Fruit fly (Drosophila melanogaster) whole organism, embryonic: ENCODE measurements around the gene CG7366.
A peak's percentile ranks its signal among the peaks of the same experiment; 100 is the strongest.

Experiments
- Atf-2 ChIP-seq: fragments of 200-800 bp; sonication (Bioruptor generic); optimal IDR thresholded peaks from 2 replicates; lab custom pipeline; 2016; ENCODE audit warnings: missing biosample characterization, missing genetic modification characterization
- CG10321 ChIP-seq: fragments of 200-800 bp; sonication (Bioruptor generic); IDR thresholded peaks from 2 replicates; pipeline ENCODE4 v1.3.6; 2022; ENCODE audit warnings: missing biosample characterization, missing genetic modification characterization
- CG10366 ChIP-seq: fragments of 200-800 bp; sonication (Bioruptor generic); IDR thresholded peaks from 2 replicates; pipeline ENCODE4 v1.3.6; 2022; ENCODE audit warnings: missing biosample characterization, missing genetic modification characterization
- CG11695 ChIP-seq: fragments of 200-800 bp; sonication (Bioruptor generic); IDR thresholded peaks from 3 replicates; pipeline ENCODE4 v1.3.6; 2022; ENCODE audit warnings: missing biosample characterization, missing genetic modification characterization
- CG11696 ChIP-seq: fragments of 200-800 bp; sonication (Bioruptor generic); IDR thresholded peaks from 2 replicates; pipeline ENCODE4 v1.3.6; 2022; ENCODE audit warnings: missing biosample characterization, missing genetic modification characterization
- CG12299 ChIP-seq: fragments of 200-800 bp; sonication (Bioruptor generic); optimal IDR thresholded peaks from 2 replicates; lab custom pipeline; 2018; ENCODE audit warnings: missing biosample characterization, mild to moderate bottlenecking, missing genetic modification characterization
- CG13287 ChIP-seq: fragments of 200-800 bp; sonication (Bioruptor generic); IDR thresholded peaks from 2 replicates; pipeline ENCODE4 v1.3.6; 2022; ENCODE audit warnings: missing biosample characterization, missing genetic modification characterization; ENCODE audit not compliant: partially characterized antibody
- CG16815 ChIP-seq: fragments of 200-800 bp; sonication (Bioruptor generic); optimal IDR thresholded peaks from 3 replicates; lab custom pipeline; 2017; ENCODE audit warnings: missing biosample characterization, mild to moderate bottlenecking, missing genetic modification characterization
- CG1792 ChIP-seq: fragments of 200-800 bp; sonication (Bioruptor generic); optimal IDR thresholded peaks from 2 replicates; lab custom pipeline; 2016; ENCODE audit warnings: missing biosample characterization, missing genetic modification characterization
- CG2199 ChIP-seq: fragments of 200-800 bp; sonication (Bioruptor generic); IDR thresholded peaks from 3 replicates; pipeline ENCODE4 v1.3.6; 2022; ENCODE audit warnings: missing biosample characterization, missing genetic modification characterization
- CG30431 ChIP-seq: fragments of 200-800 bp; sonication (Bioruptor generic); optimal IDR thresholded peaks from 2 replicates; lab custom pipeline; 2017; ENCODE audit warnings: missing biosample characterization, missing genetic modification characterization
- CG32532 ChIP-seq: fragments of 200-800 bp; sonication (Bioruptor generic); IDR thresholded peaks from 2 replicates; pipeline ENCODE4 v1.3.6; 2022; ENCODE audit warnings: missing biosample characterization, missing genetic modification characterization
- CG3838 ChIP-seq: fragments of 200-800 bp; sonication (Bioruptor generic); optimal IDR thresholded peaks from 3 replicates; lab custom pipeline; 2016; ENCODE audit warnings: missing biosample characterization, missing genetic modification characterization
- CG3995 ChIP-seq: fragments of 200-800 bp; sonication (Bioruptor generic); optimal IDR thresholded peaks from 3 replicates; lab custom pipeline; 2016; ENCODE audit warnings: missing biosample characterization, missing genetic modification characterization
- CG4617 ChIP-seq: fragments of 200-800 bp; sonication (Bioruptor generic); optimal IDR thresholded peaks from 3 replicates; lab custom pipeline; 2016; ENCODE audit warnings: missing biosample characterization, missing genetic modification characterization, borderline replicate concordance
- CG4707 ChIP-seq: fragments of 200-800 bp; sonication (Bioruptor generic); optimal IDR thresholded peaks from 2 replicates; lab custom pipeline; 2018; ENCODE audit warnings: missing biosample characterization, mild to moderate bottlenecking, missing genetic modification characterization, moderate library complexity
- CG8089 ChIP-seq: fragments of 200-800 bp; sonication (Bioruptor generic); optimal IDR thresholded peaks from 3 replicates; lab custom pipeline; 2016; ENCODE audit warnings: missing biosample characterization, missing genetic modification characterization
- CG8924 ChIP-seq: fragments of 200-800 bp; optimal IDR thresholded peaks from 3 replicates; lab custom pipeline; 2019; ENCODE audit warnings: missing biosample characterization, mild to moderate bottlenecking, missing genetic modification characterization, moderate library complexity
- Camta ChIP-seq: fragments of 200-800 bp; sonication (Bioruptor generic); optimal IDR thresholded peaks from 2 replicates; lab custom pipeline; 2016; ENCODE audit warnings: missing biosample characterization, missing genetic modification characterization
- D ChIP-seq, 2 experiments: fragments of 200-800 bp in 1 of 2; fragments of >200 bp in 1 of 2; sonication (Bioruptor generic) in 1 of 2; optimal IDR thresholded peaks; 2 replicates in 1 of 2; 3 replicates in 1 of 2; lab custom pipeline; 2017; ENCODE audit warnings: mild to moderate bottlenecking in 1 of 2, missing biosample characterization in 1 of 2, missing genetic modification characterization in 1 of 2, missing genetic modification reagents in 1 of 2
- Deaf1 ChIP-seq: fragments of 200-800 bp; optimal IDR thresholded peaks from 3 replicates; lab custom pipeline; 2019; ENCODE audit warnings: missing biosample characterization, mild to moderate bottlenecking, missing genetic modification characterization, moderate library complexity
- Hey ChIP-seq: fragments of 200-800 bp; sonication (Bioruptor generic); optimal IDR thresholded peaks from 3 replicates; lab custom pipeline; 2018; ENCODE audit warnings: missing biosample characterization, mild to moderate bottlenecking, missing genetic modification characterization
- Jarid2 ChIP-seq: fragments of 200-800 bp; sonication (Bioruptor generic); optimal IDR thresholded peaks from 3 replicates; lab custom pipeline; 2017; ENCODE audit warnings: mild to moderate bottlenecking, missing biosample characterization, missing genetic modification reagents, missing genetic modification characterization
- Kr ChIP-seq: fragments of 200-800 bp; sonication (Bioruptor generic); optimal IDR thresholded peaks from 2 replicates; lab custom pipeline; 2017; ENCODE audit warnings: missing biosample characterization, mild to moderate bottlenecking, missing genetic modification characterization
- NC2α ChIP-seq: fragments of 200-800 bp; sonication (Bioruptor generic); optimal IDR thresholded peaks from 2 replicates; lab custom pipeline; 2016; ENCODE audit warnings: missing biosample characterization, missing genetic modification characterization
- ab ChIP-seq: fragments of 200-800 bp; sonication (Bioruptor generic); optimal IDR thresholded peaks from 2 replicates; lab custom pipeline; 2016; ENCODE audit warnings: missing biosample characterization, missing genetic modification characterization
- ash1 ChIP-seq: fragments of 200-800 bp; sonication (Bioruptor generic); optimal IDR thresholded peaks from 2 replicates; lab custom pipeline; 2018; ENCODE audit warnings: missing biosample characterization, mild to moderate bottlenecking, missing genetic modification characterization
- az2 ChIP-seq: fragments of 200-800 bp; sonication (Bioruptor generic); optimal IDR thresholded peaks from 3 replicates; lab custom pipeline; 2016; ENCODE audit warnings: missing biosample characterization, missing genetic modification characterization
- br ChIP-seq: fragments of >200 bp; optimal IDR thresholded peaks from 2 replicates; lab custom pipeline; 2017
- bsh ChIP-seq, 2 experiments: fragments of 200-800 bp; sonication (Bioruptor generic); optimal IDR thresholded peaks; 2 replicates each; lab custom pipeline; 2017 to 2018; ENCODE audit warnings: mild to moderate bottlenecking in 2 of 2, missing biosample characterization in 2 of 2, missing genetic modification characterization in 2 of 2, moderate library complexity in 1 of 2
- caup ChIP-seq: fragments of 200-800 bp; sonication (Bioruptor generic); optimal IDR thresholded peaks from 3 replicates; lab custom pipeline; 2017; ENCODE audit warnings: missing biosample characterization, mild to moderate bottlenecking, missing genetic modification characterization, moderate library complexity; ENCODE audit not compliant: severe bottlenecking
- crol ChIP-seq: fragments of 200-800 bp; sonication (Bioruptor generic); IDR thresholded peaks from 2 replicates; pipeline ENCODE4 v1.3.6; 2022; ENCODE audit warnings: missing biosample characterization, missing genetic modification characterization
- dati ChIP-seq: fragments of 200-800 bp; sonication (Bioruptor generic); IDR thresholded peaks from 2 replicates; pipeline ENCODE4 v1.3.6; 2022; ENCODE audit warnings: missing biosample characterization, missing genetic modification characterization
- en ChIP-seq: fragments of 200-800 bp; sonication (Bioruptor generic); optimal IDR thresholded peaks from 2 replicates; lab custom pipeline; 2016; ENCODE audit warnings: missing biosample characterization, missing genetic modification characterization
- fd64A ChIP-seq: fragments of 200-800 bp; sonication (Bioruptor generic); optimal IDR thresholded peaks from 3 replicates; lab custom pipeline; 2018; ENCODE audit warnings: missing biosample characterization, mild to moderate bottlenecking, missing genetic modification characterization
- fd96Cb ChIP-seq: fragments of 200-800 bp; sonication (Bioruptor generic); optimal IDR thresholded peaks from 2 replicates; lab custom pipeline; 2018; ENCODE audit warnings: missing biosample characterization, mild to moderate bottlenecking, missing genetic modification characterization, moderate library complexity
- gem ChIP-seq: fragments of 200-800 bp; sonication (Bioruptor generic); optimal IDR thresholded peaks from 2 replicates; lab custom pipeline; 2019; ENCODE audit warnings: missing biosample characterization, mild to moderate bottlenecking, missing genetic modification characterization, moderate library complexity
- ken ChIP-seq: fragments of 200-800 bp; sonication (Bioruptor generic); IDR thresholded peaks from 3 replicates; pipeline ENCODE4 v1.3.6; 2022; ENCODE audit warnings: missing biosample characterization, missing genetic modification characterization
- run ChIP-seq: fragments of 200-800 bp; sonication (Bioruptor generic); optimal IDR thresholded peaks from 3 replicates; lab custom pipeline; 2018; ENCODE audit warnings: missing biosample characterization, mild to moderate bottlenecking, missing genetic modification characterization
- schlank ChIP-seq: fragments of 200-800 bp; sonication (Bioruptor generic); optimal IDR thresholded peaks from 2 replicates; lab custom pipeline; 2018; ENCODE audit warnings: missing biosample characterization, mild to moderate bottlenecking, missing genetic modification characterization
- slou ChIP-seq: fragments of 200-800 bp; sonication (Bioruptor generic); optimal IDR thresholded peaks from 3 replicates; lab custom pipeline; 2016; ENCODE audit warnings: missing biosample characterization, missing genetic modification characterization
- stc ChIP-seq: fragments of 200-800 bp; sonication (Bioruptor generic); IDR thresholded peaks from 2 replicates; pipeline ENCODE4 v1.3.6; 2022; ENCODE audit warnings: missing biosample characterization, missing genetic modification characterization
- stwl ChIP-seq: fragments of 200-800 bp; sonication (Bioruptor generic); optimal IDR thresholded peaks from 3 replicates; lab custom pipeline; 2018; ENCODE audit warnings: missing biosample characterization, mild to moderate bottlenecking, missing genetic modification characterization, moderate library complexity
- sug ChIP-seq: fragments of 200-800 bp; optimal IDR thresholded peaks from 2 replicates; lab custom pipeline; 2019; ENCODE audit warnings: missing biosample characterization, mild to moderate bottlenecking, missing genetic modification characterization, moderate library complexity
- tin ChIP-seq: fragments of 200-800 bp; sonication (Bioruptor generic); optimal IDR thresholded peaks from 3 replicates; lab custom pipeline; 2016; ENCODE audit warnings: missing biosample characterization, missing genetic modification characterization
- tup ChIP-seq: fragments of 200-800 bp; sonication (Bioruptor generic); optimal IDR thresholded peaks from 2 replicates; lab custom pipeline; 2016; ENCODE audit warnings: missing biosample characterization, mild to moderate bottlenecking, missing genetic modification characterization, moderate library complexity
- zf30C ChIP-seq: fragments of 200-800 bp; sonication (Bioruptor generic); optimal IDR thresholded peaks from 3 replicates; lab custom pipeline; 2018; ENCODE audit warnings: missing biosample characterization, mild to moderate bottlenecking, missing genetic modification characterization
- zfh2 ChIP-seq: fragments of 200-800 bp; sonication (Bioruptor generic); optimal IDR thresholded peaks from 2 replicates; lab custom pipeline; 2016; ENCODE audit warnings: missing biosample characterization, missing genetic modification characterization

The CG7366 gene

DNA sequence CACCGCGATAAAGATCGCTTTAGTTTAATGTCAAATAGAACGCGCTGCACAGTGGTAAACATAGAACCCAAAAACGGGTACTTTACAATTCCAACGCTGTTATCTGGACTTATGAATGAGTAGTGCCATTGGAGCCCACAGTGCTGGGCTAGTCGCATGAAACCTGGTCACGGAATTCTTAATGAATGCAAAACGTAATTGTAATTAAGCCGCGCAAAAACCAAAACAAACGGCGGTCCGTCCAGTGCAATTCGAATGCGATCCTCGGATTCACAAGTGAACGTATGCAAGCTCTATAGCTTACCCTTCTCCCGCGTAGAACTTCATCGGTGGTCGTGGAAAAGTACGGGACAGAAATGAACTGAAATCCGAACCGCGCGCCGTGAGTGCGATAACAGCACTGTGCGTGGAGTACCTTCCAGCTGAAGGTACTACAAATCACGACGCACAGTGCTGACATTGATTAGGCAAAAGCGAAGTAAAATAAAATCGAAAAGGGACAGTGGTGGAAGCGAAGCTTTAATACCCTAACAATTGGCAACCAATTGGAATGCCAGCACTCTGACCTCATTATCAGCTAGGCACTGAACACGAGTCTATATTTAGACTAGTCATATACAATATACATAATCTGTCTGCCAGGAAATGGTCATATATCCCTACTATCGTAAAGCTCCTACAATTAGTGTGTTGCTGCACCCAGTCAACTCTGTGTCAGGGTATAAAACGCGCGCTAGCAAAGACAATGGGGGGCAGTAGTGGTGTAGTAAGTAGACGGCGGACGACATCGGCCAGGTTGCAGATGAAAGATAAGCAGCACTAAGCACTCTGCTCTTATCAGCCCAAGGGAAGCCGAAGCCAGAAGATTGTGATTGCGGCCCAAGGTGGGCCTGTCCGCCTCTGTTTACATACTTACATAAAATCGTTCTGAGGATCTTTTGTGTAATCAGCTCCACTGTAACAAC, 16.7 kb downstream of the CG7366 start (continued):
- TF ChIP-seq bsh (GFP tag; optimal IDR thresholded peaks at IDR 0.05; lab: Kevin White, UChicago) (peak in 1 of 2 experiments; percentile 34), fd64A (GFP tag; lab: Kevin White, UChicago) (peak; percentile 5), stc (GFP tag; lab: Robert Waterston, UW) (no peak), tin (GFP tag; lab: Kevin White, UChicago) (peak; percentile 28), Atf-2 (GFP tag; lab: Kevin White, UChicago) (peak; percentile 69), D (optimal IDR thresholded peaks at IDR 0.05; lab: Kevin White, UChicago) (peak; percentile 2), D (GFP tag; optimal IDR thresholded peaks at IDR 0.05; lab: Kevin White, UChicago) (peak; percentile 22), CG30431 (GFP tag; lab: Kevin White, UChicago) (no peak), caup (GFP tag; lab: Kevin White, UChicago) (peak; percentile 57), br (lab: Kevin White, UChicago) (no peak), CG10366 (peak; percentile 41; the same call in 1 of the 2 replicates), zfh2 (GFP tag; lab: Kevin White, UChicago) (peak; percentile 46), tup (GFP tag; lab: Kevin White, UChicago) (peak; percentile 30), ab (GFP tag; lab: Kevin White, UChicago) (no peak), CG16815 (no peak), run (tag; lab: Kevin White, UChicago) (no peak), fd96Cb (tag; lab: Kevin White, UChicago) (peak; percentile 7), CG12299 (tag; lab: Kevin White, UChicago) (peak; percentile 10), Kr (GFP tag; lab: Kevin White, UChicago) (no peak), CG2199 (no peak), NC2α (GFP tag; lab: Kevin White, UChicago) (no peak), gem (tag; lab: Kevin White, UChicago) (peak; percentile 62), CG3995 (peak; percentile 68), CG4617 (GFP tag; lab: Kevin White, UChicago) (no peak), Deaf1 (tag; lab: Kevin White, UChicago) (peak; percentile 23), CG13287 (GFP tag; lab: Robert Waterston, UW) (no peak), stwl (tag; lab: Kevin White, UChicago) (no peak), sug (tag; lab: Kevin White, UChicago) (peak; percentile 100), az2 (GFP tag; lab: Kevin White, UChicago) (peak; percentile 38), CG11695 (0 out of 3 replicates have a peak, but pooled peaks have one; percentile 34), schlank (tag; lab: Kevin White, UChicago) (no peak), CG1792 (GFP tag; lab: Kevin White, UChicago) (peak; percentile 29), dati (no peak), CG8924 (peak; percentile 20), en (no peak), Hey (tag; lab: Kevin White, UChicago) (peak; percentile 53), ash1 (GFP tag; lab: Kevin White, UChicago) (no peak), CG11696 (GFP tag; lab: Robert Waterston, UW) (0 out of 2 replicates have a peak, but pooled peaks have one; percentile 8), CG4707 (GFP tag; lab: Kevin White, UChicago) (no peak), CG8089 (GFP tag; lab: Kevin White, UChicago) (peak; percentile 35), zf30C (GFP tag; lab: Kevin White, UChicago) (no peak), Jarid2 (GFP tag; lab: Kevin White, UChicago) (peak; percentile 30), CG32532 (peak; percentile 64; the same call in 1 of the 2 replicates), ken (GFP tag; lab: Robert Waterston, UW) (no peak), Camta (GFP tag; lab: Kevin White, UChicago) (peak; percentile 12), slou (no peak), CG3838 (GFP tag; lab: Kevin White, UChicago) (no peak), crol (GFP tag; lab: Robert Waterston, UW) (peak; percentile 39; the same call in 1 of the 2 replicates), CG10321 (no peak)
